Worm (Caenorhabditis elegans) whole organism, L4 larva: ENCODE measurements around the gene elo-9.

Experiments used
- F44E2.7 ChIP-seq: fragments of 200-800 bp; sonication (Bioruptor generic); IDR thresholded peaks from 2 replicates; pipeline ENCODE4 v2.1.2; 2022; ENCODE audit warnings: missing genetic modification characterization, missing compliant biosample characterization
- F49E8.2 ChIP-seq: sonication (generic microtip); optimal IDR thresholded peaks from 2 replicates; lab custom pipeline; 2016; ENCODE audit warnings: missing compliant biosample characterization, mild to moderate bottlenecking, missing genetic modification characterization, borderline replicate concordance
- ZK546.5 ChIP-seq, 2 experiments: sonication (generic microtip); optimal IDR thresholded peaks; 2 replicates each; lab custom pipeline; 2017; ENCODE audit warnings: missing biosample characterization in 2 of 2, missing genetic modification characterization in 2 of 2
- ama-1 ChIP-seq: fragments of 150-350 bp; optimal IDR thresholded peaks from 2 replicates; lab custom pipeline; 2014; ENCODE audit warnings: inconsistent platforms, mixed read lengths
- lin-13 ChIP-seq: fragments of 150-350 bp; optimal IDR thresholded peaks from 2 replicates; lab custom pipeline; 2014; ENCODE audit warnings: missing biosample characterization, missing genetic modification reagents, missing genetic modification characterization
- lin-39 ChIP-seq: fragments of 150-350 bp; optimal IDR thresholded peaks from 2 replicates; lab custom pipeline; 2014; ENCODE audit warnings: missing biosample characterization, missing genetic modification reagents, missing genetic modification characterization
- madf-5 ChIP-seq, 2 experiments: fragments of 200-800 bp; sonication (Bioruptor generic); IDR thresholded peaks; 2 replicates each; pipeline ENCODE4 v1.3.6; 2022; ENCODE audit warnings: missing compliant biosample characterization in 2 of 2, missing genetic modification characterization in 2 of 2
- nhr-11 ChIP-seq: fragments of 150-350 bp; optimal IDR thresholded peaks from 2 replicates; lab custom pipeline; 2014; ENCODE audit warnings: missing biosample characterization, missing genetic modification characterization
- nhr-25 ChIP-seq: sonication (generic microtip); optimal IDR thresholded peaks from 2 replicates; lab custom pipeline; 2017; ENCODE audit warnings: missing genetic modification characterization, mild to moderate bottlenecking, missing compliant biosample characterization, antibody characterized with exemption, moderate library complexity, borderline replicate concordance; ENCODE audit not compliant: insufficient read depth
- nhr-76 ChIP-seq: fragments of 150-350 bp; optimal IDR thresholded peaks from 2 replicates; lab custom pipeline; 2014; ENCODE audit warnings: missing biosample characterization, missing genetic modification characterization
- skn-1 ChIP-seq: fragments of 150-350 bp; optimal IDR thresholded peaks from 2 replicates; lab custom pipeline; 2014; ENCODE audit warnings: missing biosample characterization, missing genetic modification characterization
- snpc-4 ChIP-seq: fragments of 150-350 bp; optimal IDR thresholded peaks from 2 replicates; lab custom pipeline; 2014; ENCODE audit warnings: missing biosample characterization, missing genetic modification characterization
- tra-1 ChIP-seq: fragments of 200-800 bp; sonication (Bioruptor generic); IDR thresholded peaks from 2 replicates; pipeline ENCODE4 v1.3.6; 2022; ENCODE audit warnings: missing genetic modification reagents, missing genetic modification characterization, missing compliant biosample characterization
- ztf-11 ChIP-seq: fragments of 150-350 bp; optimal IDR thresholded peaks from 2 replicates; lab custom pipeline; 2014; ENCODE audit warnings: missing biosample characterization, missing genetic modification characterization

ce11 chrII:15003410-15003809 lies 39.5 kb upstream of the elo-9 start, which contains the start of gene Y53F4B.10:
- no peak for TF ChIP-seq ama-1
- no peak for TF ChIP-seq lin-39 (tag; lab: Kevin White, UChicago)
- no peak for TF ChIP-seq F49E8.2 (tag; lab: Kevin White, UChicago)
- TF ChIP-seq nhr-25 (tag; lab: Kevin White, UChicago) = no peak
- TF ChIP-seq snpc-4 = no peak
- no peak for TF ChIP-seq madf-5 (GFP tag; IDR thresholded peaks at IDR 0.05; lab: Robert Waterston, UW)
- no peak for TF ChIP-seq ZK546.5 (tag; optimal IDR thresholded peaks at IDR 0.05; lab: Kevin White, UChicago)
- no peak for TF ChIP-seq nhr-11 (tag; lab: Kevin White, UChicago)
- no peak for TF ChIP-seq lin-13 (GFP tag; lab: Kevin White, UChicago)
- TF ChIP-seq tra-1 (GFP tag; lab: Robert Waterston, UW) = no peak
- TF ChIP-seq F44E2.7 (GFP tag; lab: Robert Waterston, UW) = no peak
- TF ChIP-seq ztf-11 (tag; lab: Kevin White, UChicago) = no peak
- no peak for TF ChIP-seq nhr-76 (tag; lab: Kevin White, UChicago)
- TF ChIP-seq skn-1 (tag; lab: Kevin White, UChicago) = no peak
